Fruit fly (Drosophila melanogaster): ENCODE measurements around the gene CG31915.
A peak's percentile ranks its signal among the peaks of the same experiment; 100 is the strongest.

Gene CG31915

dm6 chr2L:5523848-5524473 is 4.0 kb upstream of the CG31915 start, which contains the start of the genes Vps52 and Elp4 (continued):
- peak; percentile 75 for TF ChIP-seq CG17359 (tag; optimal IDR thresholded peaks at IDR 0.05)
- TF ChIP-seq Camta (GFP tag; optimal IDR thresholded peaks at IDR 0.05) = peak; percentile 51
- no peak for TF ChIP-seq Adf1 (GFP tag; IDR thresholded peaks at IDR 0.05)
- TF ChIP-seq Awh (GFP tag; IDR thresholded peaks at IDR 0.05) = no peak
- TF ChIP-seq Hey (tag; optimal IDR thresholded peaks at IDR 0.05) = no peak
- TF ChIP-seq lmd (GFP tag; IDR thresholded peaks at IDR 0.05) = peak; percentile 70
- TF ChIP-seq Ptx1 (GFP tag; IDR thresholded peaks at IDR 0.05) = peak; percentile 68
- TF ChIP-seq CG32772 (GFP tag; IDR thresholded peaks at IDR 0.05) = peak; percentile 66
- TF ChIP-seq CG7745 (tag; optimal IDR thresholded peaks at IDR 0.05) = no peak
- peak; percentile 81 for TF ChIP-seq tin (GFP tag; optimal IDR thresholded peaks at IDR 0.05)
- TF ChIP-seq gem (tag; optimal IDR thresholded peaks at IDR 0.05) = peak; percentile 88
- peak; percentile 29 for TF ChIP-seq Atf3 (GFP tag; optimal IDR thresholded peaks at IDR 0.05)
- TF ChIP-seq Gsc (GFP tag; IDR thresholded peaks at IDR 0.05) = no peak
- no peak for TF ChIP-seq nau (GFP tag; optimal IDR thresholded peaks at IDR 0.05)
- no peak for TF ChIP-seq hkb (optimal IDR thresholded peaks at IDR 0.05)
- peak; percentile 65 for TF ChIP-seq hkb (GFP tag; IDR thresholded peaks at IDR 0.05)
- peak; percentile 93 for TF ChIP-seq sens (GFP tag)
- TF ChIP-seq Fer3 (tag; optimal IDR thresholded peaks at IDR 0.05) = peak; percentile 82
- no peak for TF ChIP-seq CG16779 (GFP tag; IDR thresholded peaks at IDR 0.05)
- peak; percentile 43 for TF ChIP-seq CG16863 (GFP tag; optimal IDR thresholded peaks at IDR 0.05)
- no peak for TF ChIP-seq CG15479 (GFP tag; optimal IDR thresholded peaks at IDR 0.05)
- TF ChIP-seq CG6254 (GFP tag; optimal IDR thresholded peaks at IDR 0.05) = peak; percentile 18
- peak; percentile 85 for TF ChIP-seq CG9727 (GFP tag; optimal IDR thresholded peaks at IDR 0.05)
- TF ChIP-seq lbe (GFP tag; optimal IDR thresholded peaks at IDR 0.05) = no peak
- no peak for TF ChIP-seq CG2202 (tag; optimal IDR thresholded peaks at IDR 0.05)
- peak; percentile 60 for TF ChIP-seq CG16815 (GFP tag; optimal IDR thresholded peaks at IDR 0.05)
- no peak; the same call in 1 of the 2 replicates for TF ChIP-seq Ravus (GFP tag; IDR thresholded peaks at IDR 0.05)
- peak; percentile 81 for TF ChIP-seq CG7556 (GFP tag; optimal IDR thresholded peaks at IDR 0.05)
- TF ChIP-seq Vsx1 (GFP tag; optimal IDR thresholded peaks at IDR 0.05) = no peak
- peak; percentile 79 for TF ChIP-seq Sry-β (GFP tag; optimal IDR thresholded peaks at IDR 0.05)
- TF ChIP-seq C15 (GFP tag; IDR thresholded peaks at IDR 0.05) = no peak
- no peak for TF ChIP-seq org-1 (GFP tag; optimal IDR thresholded peaks at IDR 0.05)
- peak; percentile 80 for TF ChIP-seq ssp (GFP tag; IDR thresholded peaks at IDR 0.05)
- peak; percentile 37 for TF ChIP-seq vfl (GFP tag; optimal IDR thresholded peaks at IDR 0.05)
- no peak for TF ChIP-seq tup (GFP tag; optimal IDR thresholded peaks at IDR 0.05)
- peak; percentile 63 for TF ChIP-seq HHEX (GFP tag; optimal IDR thresholded peaks at IDR 0.05)
- peak; percentile 41; the same call in 1 of the 2 replicates for TF ChIP-seq CG1024 (GFP tag; IDR thresholded peaks at IDR 0.05)
- peak; percentile 65 for TF ChIP-seq bbx (GFP tag; IDR thresholded peaks at IDR 0.05; ENCODE audit: partially characterized antibody)
- TF ChIP-seq CG10959 (GFP tag; IDR thresholded peaks at IDR 0.05) = no peak
- peak; percentile 78 for TF ChIP-seq CG3281 (GFP tag; optimal IDR thresholded peaks at IDR 0.05)
- TF ChIP-seq aop (GFP tag; IDR thresholded peaks at IDR 0.05) = no peak
- peak; percentile 39 for TF ChIP-seq CG15514 (GFP tag; optimal IDR thresholded peaks at IDR 0.05)
- TF ChIP-seq unpg (GFP tag; optimal IDR thresholded peaks at IDR 0.05) = peak; percentile 75
- TF ChIP-seq CG11723 (GFP tag; optimal IDR thresholded peaks at IDR 0.05) = no peak
- peak; percentile 73 for TF ChIP-seq CG7372 (GFP tag; IDR thresholded peaks at IDR 0.05)
- TF ChIP-seq Trl (optimal IDR thresholded peaks at IDR 0.05) = no peak
- TF ChIP-seq Trl (GFP tag; optimal IDR thresholded peaks at IDR 0.05) = peak; percentile 22
- peak; percentile 8 for TF ChIP-seq CG1792 (GFP tag; optimal IDR thresholded peaks at IDR 0.05)
- TF ChIP-seq pan (optimal IDR thresholded peaks at IDR 0.05) = no peak
- peak in 1 of 2 experiments; percentile 76 for TF ChIP-seq pan (GFP tag; optimal IDR thresholded peaks at IDR 0.05 in 1 of 2, IDR thresholded peaks at IDR 0.05 in 1 of 2)
- TF ChIP-seq lab (GFP tag; optimal IDR thresholded peaks at IDR 0.05) = no peak
